Fruit fly (Drosophila melanogaster) whole organism, embryonic: ENCODE data around the gene Vlet.

Experiments used
- Ada2b ChIP-seq: fragments of 200-800 bp; sonication (Bioruptor generic); IDR thresholded peaks from 2 replicates; pipeline ENCODE4 v1.3.6; 2022; ENCODE audit warnings: missing biosample characterization, missing genetic modification characterization
- Antp ChIP-seq: fragments of 200-800 bp; sonication (Bioruptor generic); optimal IDR thresholded peaks from 3 replicates; lab custom pipeline; 2016; ENCODE audit warnings: missing biosample characterization, missing genetic modification characterization
- Bteb2 ChIP-seq: fragments of 200-800 bp; sonication (Bioruptor generic); optimal IDR thresholded peaks from 2 replicates; lab custom pipeline; 2016; ENCODE audit warnings: missing biosample characterization, missing genetic modification characterization
- CG12942 ChIP-seq: fragments of 200-800 bp; sonication (Bioruptor generic); optimal IDR thresholded peaks from 3 replicates; lab custom pipeline; 2016; ENCODE audit warnings: missing biosample characterization, missing genetic modification characterization
- CG13123 ChIP-seq: fragments of 200-800 bp; sonication (Bioruptor generic); optimal IDR thresholded peaks from 2 replicates; lab custom pipeline; 2016; ENCODE audit warnings: missing biosample characterization, missing genetic modification characterization
- CG13775 ChIP-seq: fragments of 200-800 bp; sonication (Bioruptor generic); optimal IDR thresholded peaks from 3 replicates; lab custom pipeline; 2017; ENCODE audit warnings: missing biosample characterization, mild to moderate bottlenecking, missing genetic modification characterization
- CG14667 ChIP-seq: fragments of 200-800 bp; sonication (Bioruptor generic); IDR thresholded peaks from 2 replicates; pipeline ENCODE4 v1.3.6; 2022; ENCODE audit warnings: missing biosample characterization, missing genetic modification characterization
- CG14710 ChIP-seq: fragments of 200-800 bp; sonication (Bioruptor generic); optimal IDR thresholded peaks from 3 replicates; lab custom pipeline; 2019; ENCODE audit warnings: missing biosample characterization, mild to moderate bottlenecking, missing genetic modification characterization, moderate library complexity
- CG15696 ChIP-seq: fragments of 200-800 bp; sonication (Bioruptor generic); optimal IDR thresholded peaks from 2 replicates; lab custom pipeline; 2019; ENCODE audit warnings: missing biosample characterization, mild to moderate bottlenecking, missing genetic modification characterization, moderate library complexity
- CG16813 ChIP-seq: fragments of 200-800 bp; sonication (Bioruptor generic); IDR thresholded peaks from 3 replicates; pipeline ENCODE4 v1.3.6; 2022; ENCODE audit warnings: missing biosample characterization, missing genetic modification characterization; ENCODE audit not compliant: partially characterized antibody
- CG17186 ChIP-seq: fragments of 200-800 bp; sonication (Bioruptor generic); optimal IDR thresholded peaks from 3 replicates; lab custom pipeline; 2017; ENCODE audit warnings: missing biosample characterization, missing genetic modification reagents, missing genetic modification characterization
- CG18262 ChIP-seq: fragments of 200-800 bp; optimal IDR thresholded peaks from 3 replicates; lab custom pipeline; 2019; ENCODE audit warnings: missing biosample characterization, mild to moderate bottlenecking, missing genetic modification characterization, moderate library complexity
- CG2678 ChIP-seq: fragments of 200-800 bp; sonication (Bioruptor generic); optimal IDR thresholded peaks from 3 replicates; lab custom pipeline; 2019; ENCODE audit warnings: missing biosample characterization, mild to moderate bottlenecking, missing genetic modification characterization, moderate library complexity
- CG4820 ChIP-seq: fragments of 200-800 bp; sonication (Bioruptor generic); optimal IDR thresholded peaks from 3 replicates; lab custom pipeline; 2016; ENCODE audit warnings: missing biosample characterization, missing genetic modification characterization
- CG6654 ChIP-seq: fragments of 200-800 bp; sonication (Bioruptor generic); optimal IDR thresholded peaks from 2 replicates; lab custom pipeline; 2017; ENCODE audit warnings: missing biosample characterization, mild to moderate bottlenecking, missing genetic modification characterization
- CG6765 ChIP-seq: fragments of 200-800 bp; sonication (Bioruptor generic); optimal IDR thresholded peaks from 3 replicates; lab custom pipeline; 2017; ENCODE audit warnings: missing biosample characterization, mild to moderate bottlenecking, missing genetic modification characterization
- CG8281 ChIP-seq: fragments of 200-800 bp; sonication (Bioruptor generic); optimal IDR thresholded peaks from 2 replicates; lab custom pipeline; 2018; ENCODE audit warnings: missing biosample characterization, mild to moderate bottlenecking, missing genetic modification characterization, moderate library complexity
- CG9797 ChIP-seq: fragments of 200-800 bp; sonication (Bioruptor generic); optimal IDR thresholded peaks from 3 replicates; lab custom pipeline; 2018; ENCODE audit warnings: missing biosample characterization, mild to moderate bottlenecking, missing genetic modification characterization
- D19A ChIP-seq: fragments of 200-800 bp; optimal IDR thresholded peaks from 3 replicates; lab custom pipeline; 2019; ENCODE audit warnings: missing biosample characterization, mild to moderate bottlenecking, missing genetic modification characterization, moderate library complexity
- Dbx ChIP-seq: fragments of 200-800 bp; sonication (Bioruptor generic); IDR thresholded peaks from 3 replicates; pipeline ENCODE4 v1.3.6; 2022; ENCODE audit warnings: missing biosample characterization, missing genetic modification characterization
- Dek ChIP-seq: fragments of 200-800 bp; sonication (Bioruptor generic); optimal IDR thresholded peaks from 3 replicates; lab custom pipeline; 2019; ENCODE audit warnings: missing biosample characterization, mild to moderate bottlenecking, missing genetic modification characterization, moderate library complexity
- Dll ChIP-seq: fragments of 200-800 bp; sonication (Bioruptor generic); IDR thresholded peaks from 4 replicates; pipeline ENCODE4 v1.3.6; 2022; ENCODE audit warnings: missing biosample characterization, missing genetic modification characterization; ENCODE audit not compliant: partially characterized antibody
- ERR ChIP-seq: fragments of 200-800 bp; sonication (Bioruptor generic); optimal IDR thresholded peaks from 2 replicates; lab custom pipeline; 2016; ENCODE audit warnings: missing biosample characterization, missing genetic modification characterization
- Fer3 ChIP-seq: fragments of 200-800 bp; sonication (Bioruptor generic); optimal IDR thresholded peaks from 2 replicates; lab custom pipeline; 2018; ENCODE audit warnings: missing biosample characterization, mild to moderate bottlenecking, missing genetic modification characterization, moderate library complexity
- HHEX ChIP-seq: fragments of 200-800 bp; sonication (Bioruptor generic); optimal IDR thresholded peaks from 3 replicates; lab custom pipeline; 2017; ENCODE audit warnings: missing biosample characterization, mild to moderate bottlenecking, missing genetic modification characterization, missing genetic modification reagents
- MBD-R2 ChIP-seq: fragments of 200-800 bp; sonication (Bioruptor generic); IDR thresholded peaks from 2 replicates; pipeline ENCODE4 v1.3.6; 2022; ENCODE audit warnings: missing biosample characterization, missing genetic modification characterization
- Med ChIP-seq: fragments of 200-800 bp; sonication (Bioruptor generic); peaks from one replicate; lab custom pipeline; 2016; ENCODE audit warnings: missing biosample characterization, missing genetic modification characterization, mild to moderate bottlenecking, inconsistent platforms, moderate library complexity
- Mrtf ChIP-seq: fragments of 200-800 bp; sonication (Bioruptor generic); IDR thresholded peaks from 3 replicates; pipeline ENCODE4 v1.3.6; 2022; ENCODE audit warnings: missing biosample characterization, missing genetic modification characterization
- Nf-YB ChIP-seq: fragments of 200-800 bp; sonication (Bioruptor generic); optimal IDR thresholded peaks from 3 replicates; lab custom pipeline; 2019; ENCODE audit warnings: missing biosample characterization, mild to moderate bottlenecking, missing genetic modification characterization, moderate library complexity
- Nf-YC ChIP-seq: fragments of 200-800 bp; optimal IDR thresholded peaks from 3 replicates; lab custom pipeline; 2019; ENCODE audit warnings: missing biosample characterization, mild to moderate bottlenecking, missing genetic modification characterization, moderate library complexity
- Six4 ChIP-seq: fragments of 200-800 bp; sonication (Bioruptor generic); optimal IDR thresholded peaks from 2 replicates; lab custom pipeline; 2016; ENCODE audit warnings: missing biosample characterization, missing genetic modification characterization
- Spps ChIP-seq: fragments of 200-800 bp; sonication (Bioruptor generic); optimal IDR thresholded peaks from 2 replicates; lab custom pipeline; 2018; ENCODE audit warnings: missing biosample characterization, mild to moderate bottlenecking, missing genetic modification characterization
- TFAM ChIP-seq: fragments of 200-800 bp; sonication (Bioruptor generic); optimal IDR thresholded peaks from 2 replicates; lab custom pipeline; 2017; ENCODE audit warnings: missing biosample characterization, missing genetic modification characterization, inconsistent platforms
- ab ChIP-seq: fragments of 200-800 bp; sonication (Bioruptor generic); optimal IDR thresholded peaks from 2 replicates; lab custom pipeline; 2016; ENCODE audit warnings: missing biosample characterization, missing genetic modification characterization
- aop ChIP-seq: fragments of 200-800 bp; sonication (Bioruptor generic); IDR thresholded peaks from 2 replicates; pipeline ENCODE4 v1.3.6; 2022; ENCODE audit warnings: missing biosample characterization, missing genetic modification characterization
- cg ChIP-seq: fragments of 200-800 bp; sonication (Bioruptor generic); optimal IDR thresholded peaks from 3 replicates; lab custom pipeline; 2019; ENCODE audit warnings: missing biosample characterization, mild to moderate bottlenecking, missing genetic modification characterization, moderate library complexity
- danr ChIP-seq: fragments of 200-800 bp; sonication (Bioruptor generic); IDR thresholded peaks from 2 replicates; pipeline ENCODE4 v1.3.6; 2022; ENCODE audit warnings: missing biosample characterization, missing genetic modification characterization
- dmrt99B ChIP-seq: fragments of 200-800 bp; sonication (Bioruptor generic); optimal IDR thresholded peaks from 2 replicates; lab custom pipeline; 2018; ENCODE audit warnings: missing biosample characterization, mild to moderate bottlenecking, missing genetic modification characterization, moderate library complexity
- en ChIP-seq: fragments of 200-800 bp; sonication (Bioruptor generic); optimal IDR thresholded peaks from 2 replicates; lab custom pipeline; 2016; ENCODE audit warnings: missing biosample characterization, missing genetic modification characterization
- fd3F ChIP-seq: fragments of 200-800 bp; sonication (Bioruptor generic); optimal IDR thresholded peaks from 2 replicates; lab custom pipeline; 2018; ENCODE audit warnings: missing biosample characterization, mild to moderate bottlenecking, missing genetic modification characterization, moderate library complexity
- ham ChIP-seq: fragments of 200-800 bp; sonication (Bioruptor generic); IDR thresholded peaks from 2 replicates; pipeline ENCODE4 v1.3.6; 2022; ENCODE audit warnings: missing biosample characterization, missing genetic modification characterization
- insv ChIP-seq, 2 experiments: fragments of 200-800 bp; sonication (Bioruptor generic); optimal IDR thresholded peaks; 3 replicates each; lab custom pipeline; 2016 to 2018; ENCODE audit warnings: missing biosample characterization in 2 of 2, missing genetic modification characterization in 2 of 2
- kay ChIP-seq: fragments of 200-800 bp; sonication (Bioruptor generic); optimal IDR thresholded peaks from 2 replicates; lab custom pipeline; 2016; ENCODE audit warnings: missing biosample characterization, missing genetic modification characterization
- lab ChIP-seq: fragments of 200-800 bp; sonication (Bioruptor generic); optimal IDR thresholded peaks from 3 replicates; lab custom pipeline; 2017; ENCODE audit warnings: missing biosample characterization, missing genetic modification characterization, mild to moderate bottlenecking, moderate library complexity, missing genetic modification reagents
- nerfin-2 ChIP-seq: fragments of 200-800 bp; sonication (Bioruptor generic); IDR thresholded peaks from 2 replicates; pipeline ENCODE4 v1.3.6; 2022; ENCODE audit warnings: missing biosample characterization, missing genetic modification characterization; ENCODE audit not compliant: partially characterized antibody
- org-1 ChIP-seq: fragments of 200-800 bp; sonication (Bioruptor generic); optimal IDR thresholded peaks from 2 replicates; lab custom pipeline; 2017; ENCODE audit warnings: missing biosample characterization, missing genetic modification characterization
- pb ChIP-seq: fragments of 200-800 bp; sonication (Bioruptor generic); optimal IDR thresholded peaks from 3 replicates; lab custom pipeline; 2016; ENCODE audit warnings: missing biosample characterization, missing genetic modification characterization
- toy ChIP-seq: fragments of 200-800 bp; sonication (Bioruptor generic); IDR thresholded peaks from 2 replicates; pipeline ENCODE4 v1.3.6; 2022; ENCODE audit warnings: missing biosample characterization, missing genetic modification characterization
- twi ChIP-seq: fragments of 200-800 bp; optimal IDR thresholded peaks from 2 replicates; lab custom pipeline; 2019; ENCODE audit warnings: missing biosample characterization, mild to moderate bottlenecking, missing genetic modification characterization, moderate library complexity

The Vlet gene

DNA sequence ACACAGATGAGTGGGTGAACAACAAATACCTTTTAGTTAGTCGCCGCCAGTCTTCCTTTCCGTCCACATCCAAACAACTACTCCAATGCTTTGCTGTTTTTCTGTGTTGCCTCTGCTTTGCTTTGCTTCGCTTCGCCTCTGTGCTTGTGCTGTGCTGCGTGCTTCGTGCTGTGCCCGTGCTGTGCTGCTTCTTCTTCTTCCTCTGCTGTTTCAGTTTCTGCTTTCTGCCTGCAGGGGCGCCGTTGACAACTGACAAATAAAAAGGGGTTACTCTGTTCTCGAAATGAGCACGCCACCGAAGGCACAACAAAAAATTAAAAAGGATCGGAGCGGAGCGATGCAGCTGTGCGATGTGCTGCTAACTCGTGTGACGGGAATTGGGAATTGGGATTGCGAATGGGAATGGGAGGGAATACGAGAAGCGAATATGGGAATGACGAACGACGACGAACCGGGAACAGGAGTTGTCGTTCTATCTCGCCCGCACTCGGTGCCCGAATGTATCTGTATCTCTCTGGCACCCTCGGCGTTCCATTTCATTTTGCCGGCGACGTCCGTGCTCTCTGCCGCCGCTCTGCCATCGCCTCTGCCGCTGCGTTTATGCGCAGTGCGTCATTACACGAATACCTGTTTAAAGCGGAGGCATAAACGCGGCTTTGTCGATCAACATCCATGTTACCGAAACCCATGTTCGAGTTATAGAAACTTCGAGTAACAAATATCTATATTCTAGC, 36.3 kb upstream of the Vlet start (continued):
- TF ChIP-seq MBD-R2 (peak; percentile 48; the same call in 1 of the 2 replicates), Spps (tag; lab: Kevin White, UChicago) (no peak), CG15696 (tag; lab: Kevin White, UChicago) (no peak), fd3F (GFP tag; lab: Kevin White, UChicago) (peak; percentile 46), ab (GFP tag; lab: Kevin White, UChicago) (no peak), CG18262 (tag; lab: Kevin White, UChicago) (peak; percentile 49), Dek (peak; percentile 67), CG2678 (peak; percentile 77), cg (GFP tag; lab: Kevin White, UChicago) (no peak), CG14667 (peak; percentile 38; the same call in 1 of the 2 replicates), CG12942 (GFP tag; lab: Kevin White, UChicago) (peak; percentile 8), Antp (GFP tag; lab: Kevin White, UChicago) (peak; percentile 77), CG9797 (GFP tag; lab: Kevin White, UChicago) (peak; percentile 3), Nf-YB (GFP tag; lab: Kevin White, UChicago) (peak; percentile 54), CG4820 (GFP tag; lab: Kevin White, UChicago) (peak; percentile 100), ERR (GFP tag; lab: Kevin White, UChicago) (no peak), Mrtf (GFP tag; lab: Robert Waterston, UW) (peak; percentile 66), TFAM (GFP tag; lab: Kevin White, UChicago) (no peak), Dll (GFP tag; lab: Robert Waterston, UW) (peak; percentile 34; the same call in 2 of the 4 replicates), pb (GFP tag; lab: Kevin White, UChicago) (peak; percentile 73), Ada2b (GFP tag; lab: Robert Waterston, UW) (0 out of 2 replicates have a peak, but pooled peaks have one; percentile 51), CG13775 (peak; percentile 59), CG17186 (no peak), D19A (tag; lab: Kevin White, UChicago) (peak; percentile 77), CG6765 (GFP tag; lab: Kevin White, UChicago) (peak; percentile 1), org-1 (GFP tag; lab: Kevin White, UChicago) (peak; percentile 71), twi (tag; lab: Kevin White, UChicago) (peak; percentile 39), Fer3 (tag; lab: Kevin White, UChicago) (peak; percentile 64), toy (GFP tag; lab: Robert Waterston, UW) (peak; percentile 58; the same call in 1 of the 2 replicates), dmrt99B (peak; percentile 73), CG13123 (no peak), aop (GFP tag; lab: Robert Waterston, UW) (0 out of 2 replicates have a peak, but pooled peaks have one; percentile 2), lab (GFP tag; lab: Kevin White, UChicago) (peak; percentile 86), nerfin-2 (GFP tag; lab: Robert Waterston, UW) (no peak), danr (GFP tag; lab: Robert Waterston, UW) (peak; percentile 77), Nf-YC (tag; lab: Kevin White, UChicago) (peak; percentile 67), HHEX (GFP tag; lab: Kevin White, UChicago) (peak; percentile 70), Bteb2 (GFP tag; lab: Kevin White, UChicago) (no peak), en (GFP tag; lab: Kevin White, UChicago) (no peak), CG16813 (GFP tag; lab: Robert Waterston, UW) (0 out of 3 replicates have a peak, but pooled peaks have one; percentile 35), kay (GFP tag; lab: Kevin White, UChicago) (no peak), CG8281 (no peak), CG6654 (peak; percentile 9), ham (GFP tag; lab: Robert Waterston, UW) (no peak), Dbx (peak; percentile 78), Six4 (peak; percentile 29), insv (GFP tag; optimal IDR thresholded peaks at IDR 0.05; lab: Kevin White, UChicago) (peak in 1 of 2 experiments; percentile 79), Med (GFP tag; lab: Kevin White, UChicago) (peak; percentile 97), CG14710 (tag; lab: Kevin White, UChicago) (peak; percentile 27)
